Fruit fly (Drosophila melanogaster) whole organism, embryonic: ENCODE results near the gene CG43093.

Experiments used
- Antp ChIP-seq: fragments of 200-800 bp; sonication (Bioruptor generic); optimal IDR thresholded peaks from 3 replicates; lab custom pipeline; 2016; ENCODE audit warnings: missing biosample characterization, missing genetic modification characterization
- Asciz ChIP-seq: fragments of 200-800 bp; sonication (Bioruptor generic); optimal IDR thresholded peaks from 2 replicates; lab custom pipeline; 2017; ENCODE audit warnings: missing biosample characterization, mild to moderate bottlenecking, missing genetic modification characterization, missing genetic modification reagents
- Atf6 ChIP-seq: fragments of 200-800 bp; sonication (Bioruptor generic); IDR thresholded peaks from 2 replicates; pipeline ENCODE4 v1.3.6; 2022; ENCODE audit warnings: missing biosample characterization, missing genetic modification characterization
- B-H1 ChIP-seq: fragments of 200-800 bp; sonication (Bioruptor generic); IDR thresholded peaks from 3 replicates; pipeline ENCODE4 v1.3.6; 2022; ENCODE audit warnings: missing biosample characterization, missing genetic modification characterization
- Blimp-1 ChIP-seq: fragments of 200-800 bp; sonication (Bioruptor generic); optimal IDR thresholded peaks from 3 replicates; lab custom pipeline; 2018; ENCODE audit warnings: missing biosample characterization, missing genetic modification characterization, mild to moderate bottlenecking, moderate library complexity, missing genetic modification reagents
- CG10366 ChIP-seq: fragments of 200-800 bp; sonication (Bioruptor generic); IDR thresholded peaks from 2 replicates; pipeline ENCODE4 v1.3.6; 2022; ENCODE audit warnings: missing biosample characterization, missing genetic modification characterization
- CG10543 ChIP-seq: fragments of 200-800 bp; sonication (Bioruptor generic); optimal IDR thresholded peaks from 3 replicates; lab custom pipeline; 2017; ENCODE audit warnings: missing biosample characterization, mild to moderate bottlenecking, missing genetic modification characterization, moderate library complexity
- CG11456 ChIP-seq: fragments of 200-800 bp; sonication (Bioruptor generic); IDR thresholded peaks from 3 replicates; pipeline ENCODE4 v1.3.6; 2022; ENCODE audit warnings: missing biosample characterization, missing genetic modification characterization
- CG13894 ChIP-seq: fragments of 200-800 bp; sonication (Bioruptor generic); optimal IDR thresholded peaks from 3 replicates; lab custom pipeline; 2018; ENCODE audit warnings: missing biosample characterization, mild to moderate bottlenecking, missing genetic modification characterization, moderate library complexity
- CG14050 ChIP-seq: fragments of 200-800 bp; sonication (Bioruptor generic); IDR thresholded peaks from 3 replicates; pipeline ENCODE4 v1.3.6; 2022; ENCODE audit warnings: missing biosample characterization, missing genetic modification characterization
- CG1529 ChIP-seq: fragments of 200-800 bp; sonication (Bioruptor generic); optimal IDR thresholded peaks from 3 replicates; lab custom pipeline; 2018; ENCODE audit warnings: missing biosample characterization, missing genetic modification characterization
- CG18011 ChIP-seq: fragments of 200-800 bp; sonication (Bioruptor generic); optimal IDR thresholded peaks from 2 replicates; lab custom pipeline; 2017; ENCODE audit warnings: missing biosample characterization, missing genetic modification characterization, mild to moderate bottlenecking, moderate library complexity, missing genotype
- CG2199 ChIP-seq: fragments of 200-800 bp; sonication (Bioruptor generic); IDR thresholded peaks from 3 replicates; pipeline ENCODE4 v1.3.6; 2022; ENCODE audit warnings: missing biosample characterization, missing genetic modification characterization
- CG2712 ChIP-seq: fragments of 200-800 bp; optimal IDR thresholded peaks from 3 replicates; lab custom pipeline; 2019; ENCODE audit warnings: missing biosample characterization, mild to moderate bottlenecking, missing genetic modification characterization, moderate library complexity
- CG32767 ChIP-seq: fragments of 200-800 bp; sonication (Bioruptor generic); IDR thresholded peaks from 2 replicates; pipeline ENCODE4 v1.3.6; 2022; ENCODE audit warnings: missing biosample characterization, missing genetic modification characterization
- CG4404 ChIP-seq: fragments of 200-800 bp; sonication (Bioruptor generic); IDR thresholded peaks from 2 replicates; pipeline ENCODE4 v1.3.6; 2022; ENCODE audit warnings: missing biosample characterization, missing genetic modification characterization
- CG6765 ChIP-seq: fragments of 200-800 bp; sonication (Bioruptor generic); optimal IDR thresholded peaks from 3 replicates; lab custom pipeline; 2017; ENCODE audit warnings: missing biosample characterization, mild to moderate bottlenecking, missing genetic modification characterization
- CG7987 ChIP-seq: fragments of 200-800 bp; sonication (Bioruptor generic); optimal IDR thresholded peaks from 2 replicates; lab custom pipeline; 2018; ENCODE audit warnings: missing biosample characterization, mild to moderate bottlenecking, missing genetic modification characterization, moderate library complexity
- Drgx ChIP-seq: fragments of 200-800 bp; sonication (Bioruptor generic); IDR thresholded peaks from 2 replicates; pipeline ENCODE4 v1.3.6; 2022; ENCODE audit warnings: missing biosample characterization, missing genetic modification characterization
- Fer2 ChIP-seq: fragments of 200-800 bp; sonication (Bioruptor generic); optimal IDR thresholded peaks from 2 replicates; lab custom pipeline; 2018; ENCODE audit warnings: missing biosample characterization, mild to moderate bottlenecking, missing genetic modification characterization, moderate library complexity
- HLH3B ChIP-seq: fragments of 200-800 bp; sonication (Bioruptor generic); IDR thresholded peaks from 2 replicates; pipeline ENCODE4 v1.3.6; 2022; ENCODE audit warnings: missing biosample characterization, missing genetic modification characterization
- HLHmδ ChIP-seq: fragments of 200-800 bp; sonication (Bioruptor generic); optimal IDR thresholded peaks from 2 replicates; lab custom pipeline; 2018; ENCODE audit warnings: missing biosample characterization, mild to moderate bottlenecking, missing genetic modification characterization, moderate library complexity
- Hr51 ChIP-seq, 2 experiments: fragments of 200-800 bp; sonication (Bioruptor generic); optimal IDR thresholded peaks; 2 replicates in 1 of 2; 3 replicates in 1 of 2; lab custom pipeline; 2016 to 2018; ENCODE audit warnings: missing biosample characterization in 2 of 2, missing genetic modification characterization in 2 of 2, mild to moderate bottlenecking in 1 of 2, moderate library complexity in 1 of 2
- MTF-1 ChIP-seq: fragments of 200-800 bp; sonication (Bioruptor generic); optimal IDR thresholded peaks from 2 replicates; lab custom pipeline; 2018; ENCODE audit warnings: missing biosample characterization, mild to moderate bottlenecking, missing genetic modification characterization, borderline replicate concordance
- Med ChIP-seq: fragments of 200-800 bp; sonication (Bioruptor generic); peaks from one replicate; lab custom pipeline; 2016; ENCODE audit warnings: missing biosample characterization, missing genetic modification characterization, mild to moderate bottlenecking, inconsistent platforms, moderate library complexity
- Sry-β ChIP-seq: fragments of 200-800 bp; sonication (Bioruptor generic); optimal IDR thresholded peaks from 2 replicates; lab custom pipeline; 2018; ENCODE audit warnings: missing biosample characterization, mild to moderate bottlenecking, missing genetic modification characterization, moderate library complexity
- Trl ChIP-seq, 3 experiments: fragments of >200 bp in 2 of 3; fragments of 200-800 bp in 1 of 3; sonication (Bioruptor generic) in 1 of 3; optimal IDR thresholded peaks; 2 replicates in 1 of 3; 3 replicates in 2 of 3; lab custom pipeline; 2016 to 2017; ENCODE audit warnings: missing biosample characterization in 1 of 3, missing genetic modification characterization in 1 of 3
- crc ChIP-seq: fragments of 200-800 bp; sonication (Bioruptor generic); optimal IDR thresholded peaks from 2 replicates; lab custom pipeline; 2016; ENCODE audit warnings: missing biosample characterization, missing genetic modification characterization
- crol ChIP-seq: fragments of 200-800 bp; sonication (Bioruptor generic); IDR thresholded peaks from 2 replicates; pipeline ENCODE4 v1.3.6; 2022; ENCODE audit warnings: missing biosample characterization, missing genetic modification characterization
- crp ChIP-seq, 2 experiments: fragments of 200-800 bp; sonication (Bioruptor generic); optimal IDR thresholded peaks; 2 replicates in 1 of 2; 3 replicates in 1 of 2; lab custom pipeline; 2017; ENCODE audit warnings: missing biosample characterization in 2 of 2, missing genetic modification characterization in 2 of 2, mild to moderate bottlenecking in 1 of 2, moderate library complexity in 1 of 2
- hkb ChIP-seq, 2 experiments: fragments of 200-800 bp in 1 of 2; fragments of >200 bp in 1 of 2; sonication (Bioruptor generic) in 1 of 2; IDR thresholded peaks in 1 of 2; optimal IDR thresholded peaks in 1 of 2; 2 replicates each; pipeline versions ENCODE4 v1.3.6 to Lab custom; 2017 to 2022; ENCODE audit warnings: missing biosample characterization in 1 of 2, missing genetic modification characterization in 1 of 2
- mirr ChIP-seq: fragments of 200-800 bp; sonication (Bioruptor generic); optimal IDR thresholded peaks from 3 replicates; lab custom pipeline; 2018; ENCODE audit warnings: missing biosample characterization, mild to moderate bottlenecking, missing genetic modification characterization
- nerfin-2 ChIP-seq: fragments of 200-800 bp; sonication (Bioruptor generic); IDR thresholded peaks from 2 replicates; pipeline ENCODE4 v1.3.6; 2022; ENCODE audit warnings: missing biosample characterization, missing genetic modification characterization; ENCODE audit not compliant: partially characterized antibody
- onecut ChIP-seq: fragments of 200-800 bp; sonication (Bioruptor generic); IDR thresholded peaks from 2 replicates; pipeline ENCODE4 v1.3.6; 2022; ENCODE audit warnings: missing biosample characterization, missing genetic modification characterization
- pita ChIP-seq: fragments of 200-800 bp; sonication (Bioruptor generic); optimal IDR thresholded peaks from 2 replicates; lab custom pipeline; 2017; ENCODE audit warnings: missing biosample characterization, mild to moderate bottlenecking, missing genetic modification characterization
- pros ChIP-seq: fragments of 200-800 bp; sonication (Bioruptor generic); optimal IDR thresholded peaks from 3 replicates; lab custom pipeline; 2019; ENCODE audit warnings: missing biosample characterization, mild to moderate bottlenecking, missing genetic modification characterization, moderate library complexity
- row ChIP-seq: fragments of 200-800 bp; sonication (Bioruptor generic); IDR thresholded peaks from 3 replicates; pipeline ENCODE4 v1.3.6; 2022; ENCODE audit warnings: missing biosample characterization, missing genetic modification characterization
- sens ChIP-seq: fragments of 200-800 bp; sonication (Bioruptor generic); peaks from one replicate; lab custom pipeline; 2016; ENCODE audit warnings: missing biosample characterization, missing genetic modification characterization
- sisA ChIP-seq: fragments of 200-800 bp; sonication (Bioruptor generic); IDR thresholded peaks from 2 replicates; pipeline ENCODE4 v1.3.6; 2022; ENCODE audit warnings: missing biosample characterization, missing genetic modification characterization
- slbo ChIP-seq: fragments of 200-800 bp; sonication (Bioruptor generic); IDR thresholded peaks from 2 replicates; pipeline ENCODE4 v1.3.6; 2022; ENCODE audit warnings: missing biosample characterization, missing genetic modification characterization
- sob ChIP-seq: fragments of 200-800 bp; sonication (Bioruptor generic); IDR thresholded peaks from 2 replicates; pipeline ENCODE4 v1.3.6; 2022; ENCODE audit warnings: missing biosample characterization, missing genetic modification characterization
- sr ChIP-seq: fragments of 200-800 bp; sonication (Bioruptor generic); IDR thresholded peaks from 3 replicates; pipeline ENCODE4 v1.3.6; 2022; ENCODE audit warnings: missing biosample characterization, missing genetic modification characterization
- ttk ChIP-seq: fragments of 200-800 bp; sonication (Bioruptor generic); IDR thresholded peaks from 2 replicates; pipeline ENCODE4 v2.1.2; 2022; ENCODE audit warnings: missing biosample characterization, missing genetic modification characterization
- z ChIP-seq: fragments of 200-800 bp; sonication (Bioruptor generic); IDR thresholded peaks from 3 replicates; pipeline ENCODE4 v1.3.6; 2022; ENCODE audit warnings: missing biosample characterization, missing genetic modification characterization

The CG43093 gene

DNA sequence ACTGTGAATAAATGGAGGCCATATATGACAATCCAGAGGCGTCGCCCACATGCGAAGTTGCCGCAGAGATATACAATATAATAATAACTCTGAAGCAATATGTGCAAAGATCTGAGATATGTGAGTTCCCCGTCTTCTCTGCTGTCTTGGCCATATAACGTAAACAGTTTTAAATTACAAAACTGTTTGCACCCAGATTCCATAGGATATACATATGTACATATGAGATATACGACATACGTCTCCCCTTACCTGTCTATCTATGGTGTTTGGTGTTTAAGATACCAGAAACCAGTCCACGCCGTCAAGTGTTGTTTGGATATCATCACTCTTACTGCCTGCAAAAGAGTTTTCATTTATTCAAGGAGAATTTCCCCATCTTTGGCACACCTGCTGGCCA, 13.8 kb downstream of the CG43093 start (continued):
- TF ChIP-seq sr (GFP tag; lab: Robert Waterston, UW), result 0 out of 3 replicates have a peak, but pooled peaks have one; percentile 14
- no peak for TF ChIP-seq Fer2 (tag; lab: Kevin White, UChicago)
- peak; percentile 9 for TF ChIP-seq CG13894
- peak; percentile 22 for TF ChIP-seq Asciz
- TF ChIP-seq z (GFP tag; lab: Robert Waterston, UW), result no peak
- TF ChIP-seq HLH3B (GFP tag; lab: Robert Waterston, UW), result no peak
- TF ChIP-seq hkb (optimal IDR thresholded peaks at IDR 0.05; lab: Kevin White, UChicago), result no peak
- TF ChIP-seq hkb (GFP tag; IDR thresholded peaks at IDR 0.05; lab: Robert Waterston, UW), result peak; percentile 40
- peak; percentile 4 for TF ChIP-seq Blimp-1 (GFP tag; lab: Kevin White, UChicago)
- peak; percentile 7 for TF ChIP-seq CG7987 (GFP tag; lab: Kevin White, UChicago)
- peak; percentile 28 for TF ChIP-seq CG6765 (GFP tag; lab: Kevin White, UChicago)
- TF ChIP-seq sens (GFP tag; lab: Kevin White, UChicago), result peak; percentile 50
- peak; percentile 61 for TF ChIP-seq Med (GFP tag; lab: Kevin White, UChicago)

DNA sequence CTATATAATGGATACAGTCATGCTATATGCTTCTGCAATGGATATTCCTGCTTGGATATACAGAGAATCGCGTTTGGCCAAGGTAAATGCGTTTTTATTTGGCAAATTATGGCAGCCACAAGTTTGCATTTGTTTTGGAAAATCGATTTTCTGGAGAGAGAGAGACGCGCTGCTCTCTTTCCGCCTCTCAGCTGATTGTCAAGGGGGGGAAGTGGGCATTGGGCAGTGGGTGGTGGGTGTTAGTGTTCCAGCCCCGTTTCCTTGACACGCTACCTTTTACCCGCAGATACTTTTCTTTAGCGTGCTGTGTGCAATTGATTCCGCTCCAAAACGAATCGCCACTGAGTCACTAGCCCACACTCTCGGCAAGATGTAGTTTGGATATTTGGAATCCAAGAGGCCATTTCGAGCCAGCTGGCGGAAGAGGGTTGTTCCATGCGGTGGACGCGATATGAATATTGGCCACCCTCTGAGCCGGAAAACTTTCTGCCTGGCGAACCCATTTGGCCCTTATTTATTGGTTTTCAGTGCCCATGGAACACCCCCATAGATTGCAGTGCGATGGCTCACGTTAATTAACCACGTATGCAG, 14.8 kb downstream of the CG43093 start:
- 0 out of 2 replicates have a peak, but pooled peaks have one; percentile 17 for TF ChIP-seq CG32767
- TF ChIP-seq mirr, result no peak
- TF ChIP-seq Trl (optimal IDR thresholded peaks at IDR 0.05; lab: Kevin White, UChicago), result peak; percentile 60 to 67
- TF ChIP-seq Trl (GFP tag; optimal IDR thresholded peaks at IDR 0.05; lab: Kevin White, UChicago), result no peak
- 0 out of 2 replicates have a peak, but pooled peaks have one; percentile 8 for TF ChIP-seq Drgx
- TF ChIP-seq CG11456, result no peak
- TF ChIP-seq Atf6 (GFP tag; lab: Robert Waterston, UW), result 0 out of 2 replicates have a peak, but pooled peaks have one; percentile 30
- TF ChIP-seq slbo (GFP tag; lab: Robert Waterston, UW), result 0 out of 2 replicates have a peak, but pooled peaks have one; percentile 4
- peak; percentile 23; the same call in 1 of the 3 replicates for TF ChIP-seq z (GFP tag; lab: Robert Waterston, UW)
- TF ChIP-seq crp (GFP tag; optimal IDR thresholded peaks at IDR 0.05; lab: Kevin White, UChicago), result peak in 1 of 2 experiments; percentile 15
- TF ChIP-seq CG2712, result no peak
- TF ChIP-seq MTF-1, result peak; percentile 58
- TF ChIP-seq crol (GFP tag; lab: Robert Waterston, UW), result peak; percentile 89
- peak; percentile 33; the same call in 1 of the 2 replicates for TF ChIP-seq ttk (GFP tag; lab: Robert Waterston, UW)
- 0 out of 3 replicates have a peak, but pooled peaks have one; percentile 12 for TF ChIP-seq row (GFP tag; lab: Robert Waterston, UW)
- TF ChIP-seq B-H1 (GFP tag; lab: Robert Waterston, UW), result no peak; the same call in 2 of the 3 replicates
- peak; percentile 78 for TF ChIP-seq pros
- TF ChIP-seq CG2199 (GFP tag; lab: Robert Waterston, UW), result 0 out of 3 replicates have a peak, but pooled peaks have one; percentile 55
- peak; percentile 99 for TF ChIP-seq onecut (GFP tag; lab: Robert Waterston, UW)
- peak; percentile 68 for TF ChIP-seq Med (GFP tag; lab: Kevin White, UChicago)
- peak; percentile 46; the same call in 1 of the 3 replicates for TF ChIP-seq sr (GFP tag; lab: Robert Waterston, UW)
- TF ChIP-seq CG10366 (GFP tag; lab: Robert Waterston, UW), result no peak
- 0 out of 2 replicates have a peak, but pooled peaks have one; percentile 10 for TF ChIP-seq nerfin-2 (GFP tag; lab: Robert Waterston, UW)
- no peak for TF ChIP-seq CG1529
- 0 out of 2 replicates have a peak, but pooled peaks have one; percentile 25 for TF ChIP-seq sob (GFP tag; lab: Robert Waterston, UW)
- TF ChIP-seq, all 482 proteins: peak for 18

DNA sequence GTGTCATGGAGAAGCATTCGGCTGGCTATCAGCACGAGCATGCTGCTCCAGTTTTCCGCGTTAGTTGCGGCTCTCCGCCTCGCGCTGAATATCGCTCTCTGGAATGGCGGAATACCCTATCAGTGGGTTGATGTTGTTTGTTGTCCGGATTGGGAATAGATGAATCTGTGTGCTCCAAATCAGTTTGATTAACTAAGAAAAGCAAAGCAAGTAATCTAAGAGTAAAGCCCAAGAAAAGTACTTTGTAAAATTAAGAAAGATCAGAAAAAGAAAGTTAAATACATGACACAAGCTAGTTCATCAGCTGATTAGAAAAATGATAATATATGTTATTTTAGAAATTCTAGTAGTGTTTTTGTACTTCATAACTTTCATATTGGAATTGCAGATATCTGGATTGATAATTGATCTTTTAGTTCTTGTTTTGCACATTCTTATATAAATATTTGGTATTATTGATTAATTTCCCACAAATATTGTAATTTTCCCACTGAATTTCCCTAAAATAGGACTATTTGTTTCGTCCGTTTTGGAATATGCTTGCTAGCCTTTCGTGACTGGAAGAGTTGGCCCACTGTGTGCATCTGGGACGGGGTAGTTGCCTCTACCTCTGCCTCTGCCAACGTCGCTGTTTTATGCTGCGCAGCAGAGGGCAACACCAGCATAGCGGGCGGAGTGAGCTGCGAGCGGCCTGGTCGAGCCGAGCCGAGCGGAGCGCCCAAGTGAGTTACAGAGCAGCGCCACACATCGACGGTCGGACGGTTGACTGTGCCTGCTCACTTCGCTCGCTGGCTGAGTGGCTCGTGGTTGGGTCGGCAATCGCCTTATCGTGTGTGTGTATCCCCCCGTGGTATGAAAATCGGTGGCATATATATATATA, 16.0 kb downstream of the CG43093 start:
- TF ChIP-seq HLHmδ (GFP tag; lab: Kevin White, UChicago) (no peak), CG4404 (GFP tag; lab: Robert Waterston, UW) (no peak), pita (GFP tag; lab: Kevin White, UChicago) (no peak), Antp (GFP tag; lab: Kevin White, UChicago) (peak; percentile 11), crc (peak; percentile 48), sisA (peak; percentile 52; the same call in 1 of the 2 replicates), CG18011 (GFP tag; lab: Kevin White, UChicago) (peak; percentile 25), CG14050 (GFP tag; lab: Robert Waterston, UW) (peak; percentile 36; the same call in 2 of the 3 replicates), Sry-β (GFP tag; lab: Kevin White, UChicago) (no peak), CG10543 (GFP tag; lab: Kevin White, UChicago) (peak; percentile 90), CG11456 (peak; percentile 77), Hr51 (GFP tag; optimal IDR thresholded peaks at IDR 0.05; lab: Kevin White, UChicago) (peak in 1 of 2 experiments; percentile 80)
